Fruit fly (Drosophila melanogaster) whole organism, prepupa: Measurements from ENCODE around the gene frj.

Source experiments
- CG6163 ChIP-seq: fragments of 200-800 bp; sonication (Bioruptor generic); IDR thresholded peaks from 3 replicates; pipeline ENCODE4 v1.3.6; 2022; ENCODE audit warnings: missing biosample characterization, missing genetic modification characterization
- CG9139 ChIP-seq: fragments of 200-800 bp; sonication (Bioruptor generic); optimal IDR thresholded peaks from 3 replicates; lab custom pipeline; 2017; ENCODE audit warnings: missing biosample characterization, mild to moderate bottlenecking, missing genetic modification characterization
- Ets21C ChIP-seq: fragments of 200-800 bp; sonication (Bioruptor generic); optimal IDR thresholded peaks from 3 replicates; lab custom pipeline; 2016; ENCODE audit warnings: missing biosample characterization, missing genetic modification characterization
- Ets96B ChIP-seq: fragments of 200-800 bp; optimal IDR thresholded peaks from 2 replicates; lab custom pipeline; 2019; ENCODE audit warnings: missing biosample characterization, mild to moderate bottlenecking, missing genetic modification characterization, moderate library complexity
- Sox15 ChIP-seq: fragments of 200-800 bp; sonication (Bioruptor generic); optimal IDR thresholded peaks from 3 replicates; lab custom pipeline; 2016; ENCODE audit warnings: missing biosample characterization, missing genetic modification characterization
- dac ChIP-seq: fragments of 200-800 bp; sonication (Bioruptor generic); optimal IDR thresholded peaks from 2 replicates; lab custom pipeline; 2017; ENCODE audit warnings: missing biosample characterization, mild to moderate bottlenecking, missing genetic modification characterization
- svp ChIP-seq: fragments of 200-800 bp; sonication (Bioruptor generic); peaks from one replicate; lab custom pipeline; 2016; ENCODE audit warnings: missing biosample characterization, missing genetic modification characterization
- topi ChIP-seq: fragments of 200-800 bp; sonication (Bioruptor generic); optimal IDR thresholded peaks from 3 replicates; lab custom pipeline; 2016; ENCODE audit warnings: missing biosample characterization, missing genetic modification characterization

DNA sequence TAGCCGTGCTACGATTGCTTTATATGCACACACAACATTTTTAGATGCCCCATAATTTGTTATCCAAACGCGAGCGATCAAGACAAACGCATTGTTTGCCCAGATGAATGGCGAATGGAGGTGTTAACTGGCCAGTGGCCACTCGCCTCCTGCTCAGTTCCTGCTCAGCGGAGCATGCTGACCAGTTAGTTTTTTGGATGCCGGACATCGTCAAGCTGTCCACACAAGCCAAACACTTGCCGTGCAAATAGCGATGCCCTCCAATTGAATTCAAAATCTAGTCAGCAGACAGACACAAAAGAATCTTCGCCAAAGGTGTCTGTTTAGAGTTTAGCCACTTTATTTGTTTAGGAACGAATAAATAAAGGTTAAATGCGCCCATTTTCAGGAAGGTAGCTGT is 6.4 kb downstream of the frj start:
- TF ChIP-seq Ets96B (tag; lab: Kevin White, UChicago) = no peak
- TF ChIP-seq dac (GFP tag; lab: Kevin White, UChicago) = no peak
- TF ChIP-seq Sox15 (GFP tag; lab: Kevin White, UChicago) = no peak
- no peak for TF ChIP-seq CG9139 (GFP tag; lab: Kevin White, UChicago)
- TF ChIP-seq topi = no peak
- no peak for TF ChIP-seq svp (GFP tag; lab: Kevin White, UChicago)
- TF ChIP-seq Ets21C (GFP tag; lab: Kevin White, UChicago) = no peak
- TF ChIP-seq CG6163 = no peak
